Fruit fly (Drosophila melanogaster) whole organism, pupa: Measurements from ENCODE around the gene CG1635.

Experiments used
- CG10348 ChIP-seq: fragments of 200-800 bp; sonication (Bioruptor generic); IDR thresholded peaks from 2 replicates; pipeline ENCODE4 v1.3.6; 2022; ENCODE audit warnings: missing biosample characterization, missing genetic modification characterization
- CG32121 ChIP-seq: fragments of 200-800 bp; sonication (Bioruptor generic); IDR thresholded peaks from 2 replicates; pipeline ENCODE4 v1.3.6; 2022; ENCODE audit warnings: missing biosample characterization, missing genetic modification characterization
- CG8159 ChIP-seq: fragments of 200-800 bp; sonication (Bioruptor generic); optimal IDR thresholded peaks from 3 replicates; lab custom pipeline; 2018; ENCODE audit warnings: missing biosample characterization, mild to moderate bottlenecking, missing genetic modification characterization, moderate library complexity
- CG9948 ChIP-seq: fragments of 200-800 bp; sonication (Bioruptor generic); optimal IDR thresholded peaks from 2 replicates; lab custom pipeline; 2018; ENCODE audit warnings: missing biosample characterization, mild to moderate bottlenecking, missing genetic modification characterization, moderate library complexity
- EcR ChIP-seq: fragments of 200-800 bp; sonication (Bioruptor generic); optimal IDR thresholded peaks from 3 replicates; lab custom pipeline; 2019; ENCODE audit warnings: missing biosample characterization, missing genetic modification characterization, mild to moderate bottlenecking, moderate library complexity, missing genetic modification reagents
- Snoo ChIP-seq: fragments of 200-800 bp; sonication (Bioruptor generic); optimal IDR thresholded peaks from 3 replicates; lab custom pipeline; 2017; ENCODE audit warnings: missing biosample characterization, mild to moderate bottlenecking, missing genetic modification characterization, inconsistent platforms
- gl ChIP-seq: fragments of 200-800 bp; sonication (Bioruptor generic); optimal IDR thresholded peaks from 2 replicates; lab custom pipeline; 2018; ENCODE audit warnings: missing biosample characterization, mild to moderate bottlenecking, missing genetic modification characterization

DNA sequence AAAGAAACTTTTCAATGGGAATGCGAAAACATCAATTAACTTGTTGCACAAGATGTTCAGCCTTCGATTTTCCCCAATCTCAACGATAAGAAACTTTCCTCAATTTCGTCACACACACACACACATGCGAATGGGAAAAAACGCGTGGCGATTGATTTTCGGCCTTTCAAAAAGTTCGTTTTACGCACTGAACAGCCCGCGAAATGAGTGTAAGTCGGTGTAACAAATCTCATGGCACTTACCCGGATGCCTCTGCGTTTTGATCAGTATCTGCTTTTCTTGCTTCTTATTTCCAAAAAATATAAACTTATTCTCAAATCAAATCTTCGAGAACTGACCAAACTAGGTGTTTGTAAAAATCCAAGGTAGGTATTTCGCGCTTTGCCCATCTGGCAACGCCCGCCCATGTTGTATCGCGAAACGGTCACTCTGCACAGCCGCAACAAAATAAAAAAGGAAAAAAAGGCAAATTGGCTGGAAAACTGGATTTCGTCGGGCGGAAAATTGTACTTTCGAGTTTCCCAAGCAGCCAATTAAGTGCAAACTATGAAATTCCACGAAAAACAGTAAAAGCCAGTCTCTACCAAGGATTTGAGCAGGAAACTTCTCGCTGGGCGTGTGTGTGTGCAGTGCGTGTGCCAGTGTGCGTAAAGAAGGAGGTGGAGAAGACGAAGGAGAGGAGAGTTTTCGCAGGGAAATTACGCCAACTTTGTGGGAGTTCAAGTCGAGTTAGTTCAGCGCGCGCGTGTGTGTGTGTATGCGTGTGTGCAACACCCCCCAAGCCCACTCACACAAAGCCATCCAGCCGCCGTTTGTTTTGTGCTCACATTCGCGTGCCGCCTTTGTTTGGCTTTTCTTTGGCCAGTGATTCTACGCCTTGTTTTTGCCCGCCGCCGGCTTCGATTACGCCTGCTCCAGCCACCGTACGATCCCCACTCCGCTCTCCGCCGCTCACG, 22.4 kb downstream of the CG1635 start, which contains the start of gene Med:
- peak; percentile 5 for TF ChIP-seq CG9948 (tag; lab: Kevin White, UChicago)
- TF ChIP-seq gl: peak; percentile 21
- TF ChIP-seq EcR: peak; percentile 81
- TF ChIP-seq CG10348: no peak
- TF ChIP-seq CG8159 (tag; lab: Kevin White, UChicago): peak; percentile 17
- no peak for TF ChIP-seq CG32121 (GFP tag; lab: Robert Waterston, UW)
- no peak for TF ChIP-seq Snoo (tag; lab: Kevin White, UChicago)
